Fruit fly (Drosophila melanogaster): ENCODE results near the gene a10.

The a10 gene

dm6 chr3L:16981114-16981648 lies 42.4 kb downstream of the a10 start:
- peak; percentile 61 for TF ChIP-seq noc (tag; optimal IDR thresholded peaks at IDR 0.05)

dm6 chr3L:16978406-16978805 lies 45.1 kb downstream of the a10 start:
- TF ChIP-seq noc (tag; optimal IDR thresholded peaks at IDR 0.05) = no peak

- TF ChIP-seq noc (tag; optimal IDR thresholded peaks at IDR 0.05) = no peak
Measured at dm6 chr3L:16977311-16977710, 46.2 kb downstream of the a10 start.

- TF ChIP-seq noc (tag; optimal IDR thresholded peaks at IDR 0.05) = no peak
Measured at dm6 chr3L:16975638-16976528, 47.7 kb downstream of the a10 start.

- no peak for TF ChIP-seq noc (tag; optimal IDR thresholded peaks at IDR 0.05)
Measured at dm6 chr3L:16974645-16975151, 48.8 kb downstream of the a10 start.
